Worm (Caenorhabditis elegans) whole organism, L4 larva: ENCODE results near the gene gei-18.

ENCODE experiments used
- ceh-20 ChIP-seq: fragments of 200-800 bp; sonication (Bioruptor generic); IDR thresholded peaks from 2 replicates; pipeline ENCODE4 v1.3.6; 2022; ENCODE audit warnings: missing genetic modification reagents, missing genetic modification characterization, missing compliant biosample characterization
- ceh-82 ChIP-seq: sonication (generic microtip); optimal IDR thresholded peaks from 2 replicates; lab custom pipeline; 2017; ENCODE audit warnings: missing biosample characterization, missing genetic modification characterization
- ctbp-1 ChIP-seq: fragments of 200-800 bp; sonication (Bioruptor generic); IDR thresholded peaks from 2 replicates; pipeline ENCODE4 v1.3.6; 2022; ENCODE audit warnings: missing genetic modification reagents, missing genetic modification characterization, missing compliant biosample characterization
- daf-8 ChIP-seq: fragments of 200-800 bp; sonication (Bioruptor generic); IDR thresholded peaks from 2 replicates; pipeline ENCODE4 v1.3.6; 2022; ENCODE audit warnings: missing genetic modification characterization, missing compliant biosample characterization
- fos-1 ChIP-seq: fragments of 150-350 bp; optimal IDR thresholded peaks from 2 replicates; lab custom pipeline; 2014; ENCODE audit warnings: missing biosample characterization, missing genetic modification characterization
- lin-38 ChIP-seq: fragments of 200-800 bp; sonication (Bioruptor generic); IDR thresholded peaks from 2 replicates; pipeline ENCODE4 v1.3.6; 2022; ENCODE audit warnings: missing genetic modification reagents, missing genetic modification characterization, missing compliant biosample characterization
- nhr-11 ChIP-seq: fragments of 150-350 bp; optimal IDR thresholded peaks from 2 replicates; lab custom pipeline; 2014; ENCODE audit warnings: missing biosample characterization, missing genetic modification characterization
- nhr-237 ChIP-seq: sonication (generic microtip); optimal IDR thresholded peaks from 2 replicates; lab custom pipeline; 2017; ENCODE audit warnings: missing biosample characterization, missing genetic modification characterization
- nhr-42 ChIP-seq: fragments of 200-800 bp; sonication (Bioruptor generic); IDR thresholded peaks from 2 replicates; pipeline ENCODE4 v1.3.6; 2022; ENCODE audit warnings: missing genetic modification characterization, missing compliant biosample characterization
- snpc-1.2 ChIP-seq: fragments of 200-800 bp; sonication (Bioruptor generic); IDR thresholded peaks from 2 replicates; pipeline ENCODE4 v1.3.6; 2022; ENCODE audit warnings: missing genetic modification reagents, missing genetic modification characterization, missing compliant biosample characterization
- tag-97 ChIP-seq: fragments of 200-800 bp; sonication (Bioruptor generic); IDR thresholded peaks from 2 replicates; pipeline ENCODE4 v1.3.6; 2022; ENCODE audit warnings: missing genetic modification characterization, missing compliant biosample characterization
- unc-39 ChIP-seq: sonication (generic microtip); optimal IDR thresholded peaks from 2 replicates; lab custom pipeline; 2017; ENCODE audit warnings: missing biosample characterization, missing genetic modification characterization
- zip-2 ChIP-seq: fragments of 150-350 bp; optimal IDR thresholded peaks from 2 replicates; lab custom pipeline; 2014; ENCODE audit warnings: missing biosample characterization, missing genetic modification characterization
- ztf-11 ChIP-seq: fragments of 150-350 bp; optimal IDR thresholded peaks from 2 replicates; lab custom pipeline; 2014; ENCODE audit warnings: missing biosample characterization, missing genetic modification characterization

DNA sequence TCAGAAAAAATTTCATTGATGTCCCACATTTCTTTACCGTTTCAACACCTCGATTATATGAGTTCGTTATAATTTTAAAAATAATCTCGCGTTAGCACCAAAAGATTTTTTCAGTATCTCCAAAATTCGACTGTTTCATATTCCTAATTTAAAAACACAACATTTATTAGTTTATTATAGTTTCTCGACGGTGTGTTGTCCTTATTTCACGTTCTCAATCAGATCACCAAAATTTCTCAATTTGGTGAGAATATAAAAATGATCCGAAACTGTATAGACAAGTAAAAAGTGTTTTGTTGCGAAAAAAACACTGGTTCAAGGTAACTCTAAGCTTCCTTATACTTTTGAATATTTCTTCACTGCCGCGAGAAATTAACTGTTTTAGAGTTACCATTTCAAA is 26.4 kb upstream of the gei-18 start:
- TF ChIP-seq snpc-1.2 (GFP tag; lab: Robert Waterston, UW) (peak; percentile 63; the same call in 1 of the 2 replicates), ctbp-1 (GFP tag; lab: Robert Waterston, UW) (no peak), lin-38 (GFP tag; lab: Robert Waterston, UW) (no peak), ztf-11 (tag; lab: Kevin White, UChicago) (no peak), tag-97 (GFP tag; lab: Robert Waterston, UW) (no peak), daf-8 (GFP tag; lab: Robert Waterston, UW) (no peak), nhr-11 (tag; lab: Kevin White, UChicago) (no peak), nhr-42 (GFP tag; lab: Robert Waterston, UW) (no peak), nhr-237 (tag; lab: Kevin White, UChicago) (no peak), ceh-20 (GFP tag; lab: Robert Waterston, UW) (no peak), unc-39 (no peak), fos-1 (tag; lab: Kevin White, UChicago) (no peak), ceh-82 (tag; lab: Kevin White, UChicago) (no peak), zip-2 (tag; lab: Kevin White, UChicago) (no peak)
